Worm (Caenorhabditis elegans): ENCODE measurements around the gene clec-75.

- TF ChIP-seq unc-62 (GFP tag; optimal IDR thresholded peaks at IDR 0.05) = no peak
- TF ChIP-seq rec-8 (tag; optimal IDR thresholded peaks at IDR 0.05) = no peak
- TF ChIP-seq ama-1 (optimal IDR thresholded peaks at IDR 0.05) = no peak
- no peak for TF ChIP-seq ama-1 (GFP tag; optimal IDR thresholded peaks at IDR 0.05)
Observed at ce11 chrIV:3963498-3963897, 3.0 kb downstream of the clec-75 start.
